Worm (Caenorhabditis elegans): ENCODE measurements around the gene T05A8.2.

T05A8.2 gene

ce11 chrII:2684208-2684607, 26.6 kb downstream of the T05A8.2 start, which contains the start of gene ceh-87:
TSS of gene ceh-87 (minus strand) at chrII:2684308.
- TF ChIP-seq ekl-4 (GFP tag; IDR thresholded peaks at IDR 0.05) = no peak

ce11 chrII:2681118-2681517, 29.7 kb downstream of the T05A8.2 start, which contains the start of gene F34D6.1:
TSS of gene F34D6.1 (minus strand) at chrII:2681218.
- TF ChIP-seq F57A8.1 (GFP tag; optimal IDR thresholded peaks at IDR 0.05) (no peak), cebp-1 (GFP tag; IDR thresholded peaks at IDR 0.05) (no peak), cebp-1 (tag; optimal IDR thresholded peaks at IDR 0.05) (no peak), lsl-1 (GFP tag; optimal IDR thresholded peaks at IDR 0.05) (no peak), lin-35 (GFP tag; optimal IDR thresholded peaks at IDR 0.05) (no peak), egrh-3 (GFP tag; IDR thresholded peaks at IDR 0.05) (no peak), tbp1 (GFP tag; optimal IDR thresholded peaks at IDR 0.05) (no peak), rpc-1 (optimal IDR thresholded peaks at IDR 0.05) (no peak), rpc-1 (tag; optimal IDR thresholded peaks at IDR 0.05) (no peak), snpc-1.3 (tag; optimal IDR thresholded peaks at IDR 0.05; ENCODE audit: insufficient read depth) (no peak), unc-62 (GFP tag; optimal IDR thresholded peaks at IDR 0.05) (no peak), B0035.1 (tag; optimal IDR thresholded peaks at IDR 0.05) (no peak)

- TF ChIP-seq nhr-120 (GFP tag; IDR thresholded peaks at IDR 0.05) (no peak), mel-28 (tag; optimal IDR thresholded peaks at IDR 0.05; ENCODE audit: borderline replicate concordance) (no peak), xnd-1 (tag; optimal IDR thresholded peaks at IDR 0.05) (no peak), ceh-27 (GFP tag; optimal IDR thresholded peaks at IDR 0.05) (no peak), hrde-1 (tag; optimal IDR thresholded peaks at IDR 0.05; ENCODE audit: borderline replicate concordance) (no peak), F52B5.7 (tag; optimal IDR thresholded peaks at IDR 0.05) (no peak), nfya-2 (GFP tag; IDR thresholded peaks at IDR 0.05) (no peak), madf-8 (GFP tag; conservative IDR thresholded peaks at IDR 0.05) (peak; percentile 62), nhr-90 (tag; optimal IDR thresholded peaks at IDR 0.05) (no peak), nhr-80 (tag; optimal IDR thresholded peaks at IDR 0.05) (peak; percentile 84), attf-6 (GFP tag; IDR thresholded peaks at IDR 0.05) (no peak), snpc-4 (GFP tag; optimal IDR thresholded peaks at IDR 0.05) (no peak), snpc-4 (tag; optimal IDR thresholded peaks at IDR 0.05) (peak in 1 of 4 experiments; percentile 36), bed-2 (GFP tag; IDR thresholded peaks at IDR 0.05) (no peak), tbp1 (GFP tag; optimal IDR thresholded peaks at IDR 0.05) (no peak), athp-1 (tag; optimal IDR thresholded peaks at IDR 0.05) (no peak), efl-1 (GFP tag; optimal IDR thresholded peaks at IDR 0.05) (peak; percentile 63), Y56A3A.18 (GFP tag; IDR thresholded peaks at IDR 0.05) (no peak), ztf-26 (tag; optimal IDR thresholded peaks at IDR 0.05) (no peak), egl-18 (GFP tag; IDR thresholded peaks at IDR 0.05) (no peak), hmg-20 (GFP tag; IDR thresholded peaks at IDR 0.05) (no peak), F55B11.4 (tag; optimal IDR thresholded peaks at IDR 0.05; ENCODE audit: borderline replicate concordance, insufficient read depth) (no peak), lin-26 (GFP tag; IDR thresholded peaks at IDR 0.05) (no peak), egl-44 (GFP tag; IDR thresholded peaks at IDR 0.05) (no peak), T26A5.8 (tag; optimal IDR thresholded peaks at IDR 0.05) (no peak), lag-1 (GFP tag; IDR thresholded peaks at IDR 0.05) (no peak), Y95B8A.8 (GFP tag; IDR thresholded peaks at IDR 0.05) (no peak), fkh-3 (tag; optimal IDR thresholded peaks at IDR 0.05) (no peak), ets-4 (GFP tag; optimal IDR thresholded peaks at IDR 0.05) (no peak), T07F8.4 (tag; optimal IDR thresholded peaks at IDR 0.05) (no peak), chd-7 (tag; optimal IDR thresholded peaks at IDR 0.05) (no peak), F10E7.11 (tag; optimal IDR thresholded peaks at IDR 0.05) (no peak), K12H6.12 (tag; optimal IDR thresholded peaks at IDR 0.05) (no peak), aptf-3 (GFP tag; IDR thresholded peaks at IDR 0.05) (no peak), B0035.1 (tag; optimal IDR thresholded peaks at IDR 0.05) (no peak)
These were observed 33.2 kb downstream of the T05A8.2 start, which contains the start of gene F22E5.17 for ce11 chrII:2677534-2678168. TSS of gene F22E5.17 (plus strand) at chrII:2678041.
